Fruit fly (Drosophila melanogaster) whole organism, pupa: Measurements from ENCODE around the gene Noc3.
A peak's percentile ranks its signal among the peaks of the same experiment; 100 is the strongest.

Experiments used
- CG10348 ChIP-seq: fragments of 200-800 bp; sonication (Bioruptor generic); IDR thresholded peaks from 2 replicates; pipeline ENCODE4 v1.3.6; 2022; ENCODE audit warnings: missing biosample characterization, missing genetic modification characterization
- CG12605 ChIP-seq: fragments of 200-800 bp; sonication (Bioruptor generic); IDR thresholded peaks from 2 replicates; pipeline ENCODE4 v1.3.6; 2022; ENCODE audit warnings: missing biosample characterization, missing genetic modification characterization
- CG13204 ChIP-seq: fragments of 200-800 bp; sonication (Bioruptor generic); optimal IDR thresholded peaks from 2 replicates; lab custom pipeline; 2018; ENCODE audit warnings: missing biosample characterization, mild to moderate bottlenecking, missing genetic modification characterization, moderate library complexity
- CG15710 ChIP-seq: fragments of 200-800 bp; sonication (Bioruptor generic); optimal IDR thresholded peaks from 2 replicates; lab custom pipeline; 2018; ENCODE audit warnings: missing biosample characterization, mild to moderate bottlenecking, missing genetic modification characterization, moderate library complexity
- CG32121 ChIP-seq: fragments of 200-800 bp; sonication (Bioruptor generic); IDR thresholded peaks from 2 replicates; pipeline ENCODE4 v1.3.6; 2022; ENCODE audit warnings: missing biosample characterization, missing genetic modification characterization
- CG4496 ChIP-seq: fragments of 200-800 bp; sonication (Bioruptor generic); IDR thresholded peaks from 3 replicates; pipeline ENCODE4 v1.3.6; 2022; ENCODE audit warnings: missing biosample characterization, missing genetic modification characterization
- CG8159 ChIP-seq: fragments of 200-800 bp; sonication (Bioruptor generic); optimal IDR thresholded peaks from 3 replicates; lab custom pipeline; 2018; ENCODE audit warnings: missing biosample characterization, mild to moderate bottlenecking, missing genetic modification characterization, moderate library complexity
- CG8301 ChIP-seq: fragments of 200-800 bp; sonication (Bioruptor generic); optimal IDR thresholded peaks from 2 replicates; lab custom pipeline; 2018; ENCODE audit warnings: missing biosample characterization, mild to moderate bottlenecking, missing genetic modification characterization
- CG9948 ChIP-seq: fragments of 200-800 bp; sonication (Bioruptor generic); optimal IDR thresholded peaks from 2 replicates; lab custom pipeline; 2018; ENCODE audit warnings: missing biosample characterization, mild to moderate bottlenecking, missing genetic modification characterization, moderate library complexity
- Snoo ChIP-seq: fragments of 200-800 bp; sonication (Bioruptor generic); optimal IDR thresholded peaks from 3 replicates; lab custom pipeline; 2017; ENCODE audit warnings: missing biosample characterization, mild to moderate bottlenecking, missing genetic modification characterization, inconsistent platforms
- gl ChIP-seq: fragments of 200-800 bp; sonication (Bioruptor generic); optimal IDR thresholded peaks from 2 replicates; lab custom pipeline; 2018; ENCODE audit warnings: missing biosample characterization, mild to moderate bottlenecking, missing genetic modification characterization

- TF ChIP-seq CG12605 (GFP tag; lab: Robert Waterston, UW) (peak; percentile 28; the same call in 1 of the 2 replicates), gl (tag; lab: Kevin White, UChicago) (no peak), CG9948 (tag; lab: Kevin White, UChicago) (no peak), CG4496 (GFP tag; lab: Robert Waterston, UW) (peak; percentile 53; the same call in 1 of the 3 replicates), CG32121 (GFP tag; lab: Robert Waterston, UW) (no peak), CG10348 (GFP tag; lab: Robert Waterston, UW) (no peak), CG8159 (peak; percentile 1), Snoo (no peak), CG8301 (tag; lab: Kevin White, UChicago) (no peak), CG13204 (peak; percentile 26), CG15710 (tag; lab: Kevin White, UChicago) (no peak)
These were observed 35.6 kb upstream of the Noc3 start for dm6 chr3R:7282244-7282890.
